Worm (Caenorhabditis elegans): ENCODE results near the gene pezo-1.
A peak's percentile ranks its signal among the peaks of the same experiment; 100 is the strongest.

pezo-1 gene

DNA sequence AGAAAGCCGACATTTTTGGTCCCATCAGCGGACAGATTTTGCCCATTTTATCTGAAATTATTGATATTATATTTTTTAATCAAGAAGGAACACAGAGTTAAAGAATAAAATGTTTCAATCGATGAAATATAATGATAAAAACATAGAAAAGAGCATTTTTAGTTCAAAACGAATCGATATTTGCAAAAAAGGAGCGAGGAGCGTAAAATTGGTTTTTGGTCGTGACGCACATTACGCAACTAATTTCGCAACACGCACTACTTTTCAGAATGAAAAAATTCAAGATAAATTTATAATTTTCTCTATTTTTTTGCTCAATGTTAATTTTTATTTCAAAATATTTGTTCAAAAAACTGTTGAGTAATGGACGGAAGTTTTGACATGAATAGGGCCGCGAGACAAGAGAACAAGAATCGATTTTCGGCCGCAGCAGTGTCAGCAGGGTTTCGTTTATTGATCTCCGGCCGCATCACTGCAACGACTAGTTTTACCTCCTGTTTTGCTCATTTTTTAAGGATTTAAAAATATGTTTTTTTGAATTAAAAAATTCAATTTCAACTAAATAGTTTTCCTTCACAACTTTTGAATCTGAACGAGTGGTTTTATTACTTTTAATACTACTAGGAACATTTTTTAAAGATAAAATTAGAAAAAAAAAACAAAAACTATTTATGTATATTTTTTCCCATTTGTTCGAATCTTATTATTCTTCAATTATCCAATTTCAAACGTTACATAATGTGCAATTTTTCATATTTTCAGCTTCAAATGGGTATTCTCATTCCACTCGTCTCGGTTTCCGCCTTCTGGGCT, 45.1 kb downstream of the pezo-1 start, which contains the start of the genes F49C12.12 and vha-17 (continued):
- no peak for TF ChIP-seq snpc-1.1 (tag; optimal IDR thresholded peaks at IDR 0.05; ENCODE audit: insufficient read depth)

DNA sequence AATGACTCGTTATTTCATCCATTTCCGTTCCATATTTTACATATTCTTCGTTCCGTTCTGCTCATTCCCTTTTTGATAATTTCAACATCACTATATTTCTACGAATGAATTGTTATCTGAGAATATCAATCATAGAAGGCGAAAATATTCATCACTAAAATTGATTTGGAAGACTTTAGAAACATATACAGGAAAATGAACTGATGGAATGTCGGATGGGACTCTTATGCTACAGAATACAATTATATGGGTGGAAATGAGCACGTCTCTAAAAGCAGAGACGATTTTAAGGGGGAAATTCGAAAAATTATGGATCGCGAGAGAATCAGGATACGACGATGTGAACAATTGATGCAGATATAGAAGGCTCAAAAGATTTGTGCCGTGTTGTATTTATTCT, 46.3 kb downstream of the pezo-1 start:
- TF ChIP-seq F52B5.7 (tag; optimal IDR thresholded peaks at IDR 0.05) (peak; percentile 70), snpc-1.1 (tag; optimal IDR thresholded peaks at IDR 0.05; ENCODE audit: insufficient read depth) (peak; percentile 64), B0019.2 (GFP tag; conservative IDR thresholded peaks at IDR 0.05) (no peak), let-607 (tag; optimal IDR thresholded peaks at IDR 0.05) (peak in 1 of 2 experiments; percentile 13), cebp-1 (GFP tag; IDR thresholded peaks at IDR 0.05) (no peak), cebp-1 (tag; optimal IDR thresholded peaks at IDR 0.05) (peak; percentile 14), ztf-22 (GFP tag; optimal IDR thresholded peaks at IDR 0.05) (no peak), snpc-4 (GFP tag; optimal IDR thresholded peaks at IDR 0.05) (no peak), snpc-4 (tag; optimal IDR thresholded peaks at IDR 0.05) (no peak), him-1 (tag; optimal IDR thresholded peaks at IDR 0.05) (peak; percentile 48), bed-1 (GFP tag; IDR thresholded peaks at IDR 0.05) (0 out of 2 replicates have a peak, but pooled peaks have one; percentile 37), K12H6.12 (tag; optimal IDR thresholded peaks at IDR 0.05) (no peak), die-1 (tag; optimal IDR thresholded peaks at IDR 0.05) (no peak), rec-8 (tag; optimal IDR thresholded peaks at IDR 0.05) (no peak), nfya-2 (GFP tag; IDR thresholded peaks at IDR 0.05) (no peak), ama-1 (optimal IDR thresholded peaks at IDR 0.05) (no peak), ama-1 (GFP tag; optimal IDR thresholded peaks at IDR 0.05) (peak in 1 of 2 experiments; percentile 42), B0336.3 (GFP tag; IDR thresholded peaks at IDR 0.05) (peak; percentile 36; the same call in 1 of the 2 replicates), let-526 (GFP tag; IDR thresholded peaks at IDR 0.05) (peak; percentile 57; the same call in 1 of the 2 replicates), Y53G8AR.9 (GFP tag; conservative IDR thresholded peaks at IDR 0.05) (0 out of 2 replicates have a peak, but pooled peaks have one; percentile 45), lin-26 (GFP tag; IDR thresholded peaks at IDR 0.05) (peak; percentile 58; the same call in 1 of the 2 replicates), hrde-1 (tag; optimal IDR thresholded peaks at IDR 0.05; ENCODE audit: borderline replicate concordance) (peak; percentile 81), nhr-179 (tag; optimal IDR thresholded peaks at IDR 0.05) (no peak)

DNA sequence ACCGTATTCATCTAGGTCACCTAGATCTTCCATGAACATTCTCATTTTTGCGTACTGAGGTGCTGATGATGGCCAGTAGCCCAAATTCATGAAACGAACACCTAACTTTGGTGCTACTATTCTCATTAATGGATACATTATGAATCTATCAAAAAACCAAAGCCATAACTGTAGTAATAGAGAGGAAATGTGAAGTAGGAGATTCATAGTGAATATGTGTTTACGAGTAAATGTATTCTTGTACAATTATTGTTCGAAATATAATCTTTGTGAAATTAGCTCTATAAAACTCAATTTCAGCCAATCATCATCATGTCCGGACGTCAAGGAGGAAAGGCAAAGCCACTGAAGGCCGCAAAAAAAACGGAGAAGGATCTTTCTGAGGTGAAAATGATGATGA, 47.2 kb downstream of the pezo-1 start, which contains the start of the genes F49C12.11 and nemt-1:
Gene F49C12.11 (plus strand): TSS at position 301 of the 400 bp plus-strand sequence.
Gene nemt-1 (minus strand): TSS at position 360 of the 400 bp plus-strand sequence.
- TF ChIP-seq lin-35 (GFP tag; optimal IDR thresholded peaks at IDR 0.05) = peak in 1 of 3 experiments; percentile 22
- TF ChIP-seq F22D6.2 (tag; optimal IDR thresholded peaks at IDR 0.05) = no peak

DNA sequence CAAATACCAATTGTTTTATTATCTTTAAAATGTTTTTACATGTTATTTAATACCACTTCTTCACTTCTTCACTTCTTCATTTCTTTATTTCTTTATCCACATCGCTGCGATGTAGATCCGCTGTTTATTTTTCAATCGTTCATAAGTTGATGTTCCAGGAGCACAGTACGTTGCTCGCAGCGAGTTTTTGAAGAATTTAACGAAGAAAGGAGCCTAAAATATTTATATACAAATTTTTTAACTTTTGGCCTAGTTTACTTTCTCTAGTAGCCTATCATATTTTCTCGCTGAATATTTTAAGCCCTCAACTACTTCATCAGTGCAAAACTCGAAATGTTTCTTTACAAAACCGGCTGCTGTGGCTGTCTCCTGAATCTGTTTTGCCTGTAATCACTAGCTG, 48.2 kb downstream of the pezo-1 start:
- TF ChIP-seq pha-4 (tag; optimal IDR thresholded peaks at IDR 0.05) (no peak), ceh-100 (GFP tag; IDR thresholded peaks at IDR 0.05) (no peak), madf-6 (GFP tag; IDR thresholded peaks at IDR 0.05) (peak; percentile 46; the same call in 1 of the 2 replicates), B0336.3 (GFP tag; IDR thresholded peaks at IDR 0.05) (no peak), mcd-1 (GFP tag; IDR thresholded peaks at IDR 0.05) (no peak), K12H6.12 (tag; optimal IDR thresholded peaks at IDR 0.05) (no peak), Y53F4B.3 (GFP tag; IDR thresholded peaks at IDR 0.05) (no peak), zfh-2 (GFP tag; conservative IDR thresholded peaks at IDR 0.05) (no peak), attf-3 (GFP tag; conservative IDR thresholded peaks at IDR 0.05) (no peak), ccch-3 (GFP tag; optimal IDR thresholded peaks at IDR 0.05) (no peak), athp-1 (tag; optimal IDR thresholded peaks at IDR 0.05) (peak; percentile 25), hrde-1 (tag; optimal IDR thresholded peaks at IDR 0.05; ENCODE audit: borderline replicate concordance) (no peak), nhr-80 (tag; optimal IDR thresholded peaks at IDR 0.05) (no peak), bed-1 (GFP tag; IDR thresholded peaks at IDR 0.05) (no peak), unc-130 (GFP tag; optimal IDR thresholded peaks at IDR 0.05) (no peak), dpff-1 (tag; optimal IDR thresholded peaks at IDR 0.05) (no peak), ztf-18 (tag; optimal IDR thresholded peaks at IDR 0.05) (no peak), lag-1 (GFP tag; IDR thresholded peaks at IDR 0.05) (no peak), F10E7.11 (tag; optimal IDR thresholded peaks at IDR 0.05) (peak; percentile 52), rpc-1 (optimal IDR thresholded peaks at IDR 0.05) (no peak), rpc-1 (tag; optimal IDR thresholded peaks at IDR 0.05) (no peak), madf-10 (tag; optimal IDR thresholded peaks at IDR 0.05) (no peak)
